Worm (Caenorhabditis elegans): ENCODE data around the gene srbc-2.

Gene srbc-2

DNA sequence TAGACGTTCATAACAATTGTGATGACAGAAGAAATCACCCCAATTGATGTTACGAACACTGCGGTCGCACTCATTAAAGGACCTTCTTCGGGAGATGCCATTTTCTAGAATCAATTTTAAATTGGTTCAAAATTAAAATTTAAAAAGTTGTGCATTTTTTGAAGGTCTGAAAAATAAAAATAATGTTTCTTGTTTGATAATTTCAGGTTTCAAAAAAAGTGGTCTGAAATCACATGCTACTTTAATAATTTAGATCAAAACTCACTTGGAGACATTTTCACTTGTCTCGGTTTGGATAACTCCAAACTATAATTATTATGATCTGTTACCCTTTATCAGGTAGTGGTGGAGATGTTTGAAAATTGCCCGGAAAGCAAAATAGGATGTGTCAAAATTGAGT is at the start of gene srbc-2:
Gene srbc-2 (minus strand): TSS at position 101 of the 400 bp plus-strand sequence.
- TF ChIP-seq tbx-37 (GFP tag; conservative IDR thresholded peaks at IDR 0.05) (no peak), hmg-4 (GFP tag; optimal IDR thresholded peaks at IDR 0.05) (no peak), ets-7 (tag; optimal IDR thresholded peaks at IDR 0.05) (no peak), tra-4 (tag; optimal IDR thresholded peaks at IDR 0.05) (no peak), aly-1 (tag; optimal IDR thresholded peaks at IDR 0.05) (no peak), ceh-36 (tag; optimal IDR thresholded peaks at IDR 0.05) (no peak), hmbx-1 (tag; optimal IDR thresholded peaks at IDR 0.05) (no peak), flt-1 (GFP tag; IDR thresholded peaks at IDR 0.05) (no peak), pes-1 (GFP tag; IDR thresholded peaks at IDR 0.05) (no peak), F13C5.2 (tag; optimal IDR thresholded peaks at IDR 0.05) (no peak), scrt-1 (GFP tag; IDR thresholded peaks at IDR 0.05) (no peak), B0310.2 (tag; optimal IDR thresholded peaks at IDR 0.05) (no peak), ceh-13 (GFP tag; optimal IDR thresholded peaks at IDR 0.05) (no peak), sea-1 (GFP tag; conservative IDR thresholded peaks at IDR 0.05) (no peak)

ce11 chrV:3426076-3426475 is 49.2 kb upstream of the srbc-2 start, which contains the start of gene srab-22:
TSS of gene srab-22 (plus strand) at chrV:3426376.
- no peak for TF ChIP-seq flt-1 (GFP tag; IDR thresholded peaks at IDR 0.05)
- no peak for TF ChIP-seq ceh-13 (GFP tag; optimal IDR thresholded peaks at IDR 0.05)
- TF ChIP-seq ets-7 (tag; optimal IDR thresholded peaks at IDR 0.05), result no peak
- no peak for TF ChIP-seq tbx-11 (GFP tag; IDR thresholded peaks at IDR 0.05)
- TF ChIP-seq hmg-4 (GFP tag; optimal IDR thresholded peaks at IDR 0.05), result no peak
- no peak for TF ChIP-seq F13C5.2 (tag; optimal IDR thresholded peaks at IDR 0.05)
- no peak for TF ChIP-seq ceh-36 (tag; optimal IDR thresholded peaks at IDR 0.05)
- TF ChIP-seq ama-1 (optimal IDR thresholded peaks at IDR 0.05), result no peak

DNA sequence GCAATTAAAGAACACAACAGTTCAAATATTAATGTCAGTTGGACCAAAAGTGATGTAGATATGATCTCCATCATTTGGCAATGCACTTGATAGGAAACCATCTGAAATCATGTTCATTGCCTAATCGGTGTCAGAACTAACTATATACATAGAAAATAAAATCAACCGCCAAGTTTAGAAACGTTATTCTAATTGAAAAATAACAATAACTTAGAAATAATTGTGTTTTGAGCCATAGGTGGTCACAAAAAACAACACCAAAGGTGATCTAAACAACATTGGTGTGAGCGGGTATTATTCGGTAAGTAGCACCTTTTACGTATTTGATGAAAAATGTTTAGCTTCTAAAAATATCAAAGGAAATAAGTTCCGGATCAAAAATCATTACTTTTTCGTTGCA is 47.5 kb upstream of the srbc-2 start, which contains the start of gene srab-21:
Gene srab-21 (minus strand): TSS at position 101 of the 400 bp plus-strand sequence.
- no peak for TF ChIP-seq hnd-1 (tag; optimal IDR thresholded peaks at IDR 0.05)
- no peak for TF ChIP-seq B0310.2 (tag; optimal IDR thresholded peaks at IDR 0.05)
- TF ChIP-seq tra-4 (tag; optimal IDR thresholded peaks at IDR 0.05), result no peak
- no peak for TF ChIP-seq scrt-1 (GFP tag; IDR thresholded peaks at IDR 0.05)
- no peak for TF ChIP-seq tbx-37 (GFP tag; conservative IDR thresholded peaks at IDR 0.05)
- no peak for TF ChIP-seq ceh-13 (GFP tag; optimal IDR thresholded peaks at IDR 0.05)
- TF ChIP-seq hmbx-1 (tag; optimal IDR thresholded peaks at IDR 0.05), result no peak

- TF ChIP-seq hmbx-1 (tag; optimal IDR thresholded peaks at IDR 0.05) (no peak), scrt-1 (GFP tag; IDR thresholded peaks at IDR 0.05) (no peak), ets-7 (tag; optimal IDR thresholded peaks at IDR 0.05) (no peak), tra-4 (tag; optimal IDR thresholded peaks at IDR 0.05) (no peak), pes-1 (GFP tag; IDR thresholded peaks at IDR 0.05) (no peak), tbx-37 (GFP tag; conservative IDR thresholded peaks at IDR 0.05) (no peak), ama-1 (optimal IDR thresholded peaks at IDR 0.05) (no peak)
These were observed 41.1 kb upstream of the srbc-2 start, which contains the start of gene T20D4.3 for ce11 chrV:3417928-3418327. TSS of gene T20D4.3 (plus strand) at chrV:3418228.

DNA sequence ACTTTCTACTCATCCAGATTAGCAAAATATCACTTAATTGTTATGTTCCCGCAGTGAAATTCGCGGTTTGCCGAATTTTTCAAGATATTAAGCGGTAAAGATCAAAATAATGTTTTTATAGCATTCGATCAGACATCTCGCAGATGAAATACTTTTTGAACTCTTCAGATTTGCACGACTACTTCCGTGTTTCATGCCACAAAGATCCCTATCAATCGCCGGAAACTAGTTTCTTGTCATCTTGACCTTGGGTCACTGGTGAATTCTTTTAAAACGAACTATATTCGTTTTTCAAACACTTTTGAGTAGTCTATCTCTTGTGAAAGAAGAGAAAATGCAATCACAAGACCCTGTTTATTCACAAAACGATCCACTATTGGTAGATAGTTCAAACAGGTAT is 36.1 kb upstream of the srbc-2 start, which contains the start of gene txt-11:
Gene txt-11 (plus strand): TSS at position 301 of the 400 bp plus-strand sequence.
- TF ChIP-seq ets-7 (tag; optimal IDR thresholded peaks at IDR 0.05) (no peak), F13C5.2 (tag; optimal IDR thresholded peaks at IDR 0.05) (no peak), hmg-4 (GFP tag; optimal IDR thresholded peaks at IDR 0.05) (no peak), sea-1 (GFP tag; conservative IDR thresholded peaks at IDR 0.05) (no peak), scrt-1 (GFP tag; IDR thresholded peaks at IDR 0.05) (no peak), tbx-37 (GFP tag; conservative IDR thresholded peaks at IDR 0.05) (no peak), tra-4 (tag; optimal IDR thresholded peaks at IDR 0.05) (no peak), hmbx-1 (tag; optimal IDR thresholded peaks at IDR 0.05) (no peak), B0310.2 (tag; optimal IDR thresholded peaks at IDR 0.05) (no peak)

ce11 chrV:3410098-3410570 is 33.3 kb upstream of the srbc-2 start, which contains the start of gene arrd-22:
TSS of gene arrd-22 (plus strand) at chrV:3410520.
- TF ChIP-seq ceh-36 (tag; optimal IDR thresholded peaks at IDR 0.05) (no peak), aly-1 (tag; optimal IDR thresholded peaks at IDR 0.05) (no peak), ets-7 (tag; optimal IDR thresholded peaks at IDR 0.05) (no peak), F13C5.2 (tag; optimal IDR thresholded peaks at IDR 0.05) (no peak), hmg-4 (GFP tag; optimal IDR thresholded peaks at IDR 0.05) (no peak), sea-1 (GFP tag; conservative IDR thresholded peaks at IDR 0.05) (no peak), flt-1 (GFP tag; IDR thresholded peaks at IDR 0.05) (no peak), scrt-1 (GFP tag; IDR thresholded peaks at IDR 0.05) (no peak), tbx-37 (GFP tag; conservative IDR thresholded peaks at IDR 0.05) (no peak), hmbx-1 (tag; optimal IDR thresholded peaks at IDR 0.05) (no peak), pes-1 (GFP tag; IDR thresholded peaks at IDR 0.05) (no peak), ama-1 (optimal IDR thresholded peaks at IDR 0.05) (no peak), tra-4 (tag; optimal IDR thresholded peaks at IDR 0.05) (no peak)

DNA sequence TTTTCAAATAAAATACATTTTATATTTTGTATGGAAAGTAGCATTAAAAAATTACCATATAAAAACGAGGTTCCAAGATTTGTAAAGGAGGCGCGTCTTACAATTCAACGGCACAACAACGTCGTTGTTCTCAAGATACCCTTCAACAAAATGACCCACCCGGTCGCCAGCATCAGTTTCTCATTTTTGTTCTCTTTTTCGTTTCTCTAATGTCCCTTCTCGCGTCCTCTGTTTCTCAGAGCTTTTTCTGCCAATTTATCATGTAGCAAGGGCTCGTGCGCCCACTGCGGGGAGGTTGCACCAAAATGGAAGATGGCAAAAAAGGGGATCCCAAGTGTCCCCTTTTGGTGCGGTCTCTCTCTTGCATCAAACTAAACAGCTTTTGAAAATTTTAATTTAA is 32.6 kb upstream of the srbc-2 start:
- TF ChIP-seq hmbx-1 (tag; optimal IDR thresholded peaks at IDR 0.05), result no peak
- TF ChIP-seq hmg-4 (GFP tag; optimal IDR thresholded peaks at IDR 0.05), result no peak
- no peak for TF ChIP-seq F13C5.2 (tag; optimal IDR thresholded peaks at IDR 0.05)
- no peak for TF ChIP-seq tra-4 (tag; optimal IDR thresholded peaks at IDR 0.05)
- no peak for TF ChIP-seq scrt-1 (GFP tag; IDR thresholded peaks at IDR 0.05)
- no peak for TF ChIP-seq flt-1 (GFP tag; IDR thresholded peaks at IDR 0.05)
- TF ChIP-seq hnd-1 (tag; optimal IDR thresholded peaks at IDR 0.05), result no peak
- TF ChIP-seq ama-1 (optimal IDR thresholded peaks at IDR 0.05), result no peak
- TF ChIP-seq pes-1 (GFP tag; IDR thresholded peaks at IDR 0.05), result no peak
- TF ChIP-seq ceh-36 (tag; optimal IDR thresholded peaks at IDR 0.05), result no peak
- no peak for TF ChIP-seq B0310.2 (tag; optimal IDR thresholded peaks at IDR 0.05)
- no peak for TF ChIP-seq tbx-11 (GFP tag; IDR thresholded peaks at IDR 0.05)
- no peak for TF ChIP-seq ets-7 (tag; optimal IDR thresholded peaks at IDR 0.05)
- no peak for TF ChIP-seq ceh-13 (GFP tag; optimal IDR thresholded peaks at IDR 0.05)
- TF ChIP-seq aly-1 (tag; optimal IDR thresholded peaks at IDR 0.05), result no peak
- no peak for TF ChIP-seq tbx-37 (GFP tag; conservative IDR thresholded peaks at IDR 0.05)
- TF ChIP-seq sea-1 (GFP tag; conservative IDR thresholded peaks at IDR 0.05), result no peak

DNA sequence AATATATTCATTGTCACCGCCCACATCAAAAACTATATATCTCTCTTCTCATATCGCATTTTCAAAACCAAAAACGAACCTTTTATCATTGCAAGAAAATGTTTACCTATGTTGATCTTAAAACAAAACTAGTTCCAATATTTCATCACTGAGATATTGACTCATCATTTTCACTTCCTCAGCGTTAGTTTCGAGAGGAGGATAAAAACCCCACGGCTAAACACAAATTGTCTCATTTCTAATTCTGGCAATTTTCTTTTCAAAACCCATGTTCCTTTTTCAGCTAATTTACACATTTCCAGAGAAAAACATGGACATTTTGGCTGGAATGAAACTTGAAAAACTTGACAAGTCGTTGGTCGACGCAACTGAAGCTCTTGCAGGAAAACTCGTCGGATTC is 31.7 kb upstream of the srbc-2 start, which contains the start of gene T20D4.7:
Gene T20D4.7 (plus strand): TSS at position 301 of the 400 bp plus-strand sequence.
- TF ChIP-seq scrt-1 (GFP tag; IDR thresholded peaks at IDR 0.05) (no peak), ceh-36 (tag; optimal IDR thresholded peaks at IDR 0.05) (no peak), aly-1 (tag; optimal IDR thresholded peaks at IDR 0.05) (no peak), ceh-13 (GFP tag; optimal IDR thresholded peaks at IDR 0.05) (no peak), flt-1 (GFP tag; IDR thresholded peaks at IDR 0.05) (no peak), tra-4 (tag; optimal IDR thresholded peaks at IDR 0.05) (no peak), ama-1 (optimal IDR thresholded peaks at IDR 0.05) (no peak), B0310.2 (tag; optimal IDR thresholded peaks at IDR 0.05) (no peak), hmbx-1 (tag; optimal IDR thresholded peaks at IDR 0.05) (no peak), tbx-37 (GFP tag; conservative IDR thresholded peaks at IDR 0.05) (no peak), ets-7 (tag; optimal IDR thresholded peaks at IDR 0.05) (no peak), pes-1 (GFP tag; IDR thresholded peaks at IDR 0.05) (no peak), hnd-1 (tag; optimal IDR thresholded peaks at IDR 0.05) (no peak), tbx-11 (GFP tag; IDR thresholded peaks at IDR 0.05) (no peak)
